Worm (Caenorhabditis elegans) whole organism, L4 larva: ENCODE measurements around the gene ZK180.5.
A peak's percentile ranks its signal among the peaks of the same experiment; 100 is the strongest.

ENCODE experiments used
- F26F4.8 ChIP-seq: fragments of 200-800 bp; sonication (Bioruptor generic); conservative IDR thresholded peaks from 2 replicates; pipeline ENCODE4 v1.3.6; 2022; ENCODE audit warnings: missing genetic modification characterization, missing compliant biosample characterization
- F44E2.7 ChIP-seq: fragments of 200-800 bp; sonication (Bioruptor generic); IDR thresholded peaks from 2 replicates; pipeline ENCODE4 v2.1.2; 2022; ENCODE audit warnings: missing genetic modification characterization, missing compliant biosample characterization
- R02D3.7 ChIP-seq: fragments of 150-350 bp; sonication (generic microtip); optimal IDR thresholded peaks from 3 replicates; lab custom pipeline; 2014; ENCODE audit warnings: missing biosample characterization, missing genetic modification characterization
- T20F7.1 ChIP-seq: fragments of 200-800 bp; sonication (Bioruptor generic); optimal IDR thresholded peaks from 2 replicates; lab custom pipeline; 2018; ENCODE audit warnings: mild to moderate bottlenecking, missing genetic modification characterization, missing compliant biosample characterization
- Y105C5A.15 ChIP-seq: fragments of 200-800 bp; sonication (Bioruptor generic); IDR thresholded peaks from 2 replicates; pipeline ENCODE4 v1.3.6; 2022; ENCODE audit warnings: missing genetic modification characterization, missing compliant biosample characterization
- Y75B8A.6 ChIP-seq: fragments of 200-800 bp; sonication (Bioruptor generic); IDR thresholded peaks from 2 replicates; pipeline ENCODE4 v1.3.6; 2022; ENCODE audit warnings: missing genetic modification reagents, missing genetic modification characterization, missing compliant biosample characterization
- ZK337.2 ChIP-seq: fragments of 200-800 bp; sonication (Bioruptor generic); IDR thresholded peaks from 2 replicates; pipeline ENCODE4 v1.3.6; 2022; ENCODE audit warnings: missing genetic modification reagents, missing genetic modification characterization, missing compliant biosample characterization
- ZK546.5 ChIP-seq, 2 experiments: sonication (generic microtip); optimal IDR thresholded peaks; 2 replicates each; lab custom pipeline; 2017; ENCODE audit warnings: missing biosample characterization in 2 of 2, missing genetic modification characterization in 2 of 2
- aha-1 ChIP-seq: fragments of 150-350 bp; peaks from one replicate; lab custom pipeline; 2014; ENCODE audit warnings: missing biosample characterization, missing genetic modification characterization
- ama-1 ChIP-seq: fragments of 150-350 bp; optimal IDR thresholded peaks from 2 replicates; lab custom pipeline; 2014; ENCODE audit warnings: inconsistent platforms, mixed read lengths
- ceh-20 ChIP-seq: fragments of 200-800 bp; sonication (Bioruptor generic); IDR thresholded peaks from 2 replicates; pipeline ENCODE4 v1.3.6; 2022; ENCODE audit warnings: missing genetic modification reagents, missing genetic modification characterization, missing compliant biosample characterization
- ceh-62 ChIP-seq: sonication (generic microtip); optimal IDR thresholded peaks from 2 replicates; lab custom pipeline; 2017; ENCODE audit warnings: missing biosample characterization, missing genetic modification characterization
- ceh-82 ChIP-seq: sonication (generic microtip); optimal IDR thresholded peaks from 2 replicates; lab custom pipeline; 2017; ENCODE audit warnings: missing biosample characterization, missing genetic modification characterization
- ces-1 ChIP-seq: fragments of 150-350 bp; sonication (generic microtip); optimal IDR thresholded peaks from 4 replicates; lab custom pipeline; 2014; ENCODE audit warnings: missing biosample characterization, missing genetic modification reagents, missing genetic modification characterization
- daf-16 ChIP-seq, 3 experiments: sonication (generic microtip); optimal IDR thresholded peaks; 2 replicates each; lab custom pipeline; 2016 to 2017; ENCODE audit warnings: missing genetic modification characterization in 3 of 3, missing genetic modification reagents in 3 of 3, mild to moderate bottlenecking in 2 of 3, missing compliant biosample characterization in 2 of 3, missing biosample characterization in 1 of 3, moderate library complexity in 1 of 3
- dmd-6 ChIP-seq: fragments of 200-800 bp; sonication (Bioruptor generic); IDR thresholded peaks from 2 replicates; pipeline ENCODE4 v1.3.6; 2022; ENCODE audit warnings: missing genetic modification reagents, missing genetic modification characterization, missing compliant biosample characterization
- dpl-1 ChIP-seq: fragments of 150-350 bp; optimal IDR thresholded peaks from 2 replicates; lab custom pipeline; 2014; ENCODE audit warnings: missing biosample characterization, missing genetic modification reagents, missing genetic modification characterization
- duxl-1 ChIP-seq: sonication (generic microtip); optimal IDR thresholded peaks from 2 replicates; lab custom pipeline; 2016; ENCODE audit warnings: mild to moderate bottlenecking, missing genetic modification characterization, moderate library complexity, missing compliant biosample characterization; ENCODE audit not compliant: poor library complexity
- dve-1 ChIP-seq: sonication (generic microtip); optimal IDR thresholded peaks from 2 replicates; lab custom pipeline; 2017; ENCODE audit warnings: antibody characterized with exemption, mild to moderate bottlenecking, missing genetic modification characterization, missing compliant biosample characterization; ENCODE audit not compliant: insufficient read depth
- gei-8 ChIP-seq: fragments of 200-800 bp; sonication (Bioruptor generic); optimal IDR thresholded peaks from 2 replicates; lab custom pipeline; 2018; ENCODE audit warnings: mild to moderate bottlenecking, missing genetic modification characterization, missing compliant biosample characterization
- hif-1 ChIP-seq, 2 experiments: sonication (generic microtip); optimal IDR thresholded peaks; 2 replicates each; lab custom pipeline; 2016 to 2017; ENCODE audit warnings: missing compliant biosample characterization in 2 of 2, missing genetic modification characterization in 2 of 2, missing genetic modification reagents in 2 of 2, missing genotype in 2 of 2, mild to moderate bottlenecking in 1 of 2
- hlh-11 ChIP-seq: fragments of 200-800 bp; sonication (Bioruptor generic); optimal IDR thresholded peaks from 2 replicates; lab custom pipeline; 2018; ENCODE audit warnings: mild to moderate bottlenecking, missing genetic modification characterization, missing compliant biosample characterization
- hlh-30 ChIP-seq: sonication (generic microtip); optimal IDR thresholded peaks from 2 replicates; lab custom pipeline; 2017; ENCODE audit warnings: antibody characterized with exemption, mild to moderate bottlenecking, missing genetic modification characterization, missing compliant biosample characterization; ENCODE audit not compliant: insufficient read depth
- jun-1 ChIP-seq: fragments of 150-350 bp; optimal IDR thresholded peaks from 2 replicates; lab custom pipeline; 2014; ENCODE audit warnings: missing biosample characterization, missing genetic modification reagents, missing genetic modification characterization
- lin-1 ChIP-seq: fragments of 200-800 bp; sonication (Bioruptor generic); IDR thresholded peaks from 2 replicates; pipeline ENCODE4 v1.3.6; 2022; ENCODE audit warnings: missing genetic modification reagents, missing genetic modification characterization, missing compliant biosample characterization
- lin-38 ChIP-seq: fragments of 200-800 bp; sonication (Bioruptor generic); IDR thresholded peaks from 2 replicates; pipeline ENCODE4 v1.3.6; 2022; ENCODE audit warnings: missing genetic modification reagents, missing genetic modification characterization, missing compliant biosample characterization
- lir-3 ChIP-seq: sonication (generic microtip); optimal IDR thresholded peaks from 2 replicates; lab custom pipeline; 2016; ENCODE audit warnings: mild to moderate bottlenecking, missing genetic modification characterization, missing compliant biosample characterization
- madf-5 ChIP-seq, 2 experiments: fragments of 200-800 bp; sonication (Bioruptor generic); IDR thresholded peaks; 2 replicates each; pipeline ENCODE4 v1.3.6; 2022; ENCODE audit warnings: missing compliant biosample characterization in 2 of 2, missing genetic modification characterization in 2 of 2
- mdt-29 ChIP-seq: fragments of 200-800 bp; sonication (Bioruptor generic); IDR thresholded peaks from 2 replicates; pipeline ENCODE4 v1.3.6; 2022; ENCODE audit warnings: missing genetic modification reagents, missing genetic modification characterization, missing compliant biosample characterization
- mep-1 ChIP-seq: fragments of 150-350 bp; sonication (generic microtip); optimal IDR thresholded peaks from 3 replicates; lab custom pipeline; 2014; ENCODE audit warnings: missing biosample characterization, missing genetic modification characterization
- mxl-3 ChIP-seq: fragments of 200-800 bp; sonication (Bioruptor generic); optimal IDR thresholded peaks from 2 replicates; lab custom pipeline; 2018; ENCODE audit warnings: mild to moderate bottlenecking, missing genetic modification characterization, missing compliant biosample characterization
- nhr-10 ChIP-seq: fragments of 150-350 bp; optimal IDR thresholded peaks from 2 replicates; lab custom pipeline; 2014; ENCODE audit warnings: missing biosample characterization, missing genetic modification characterization
- nhr-11 ChIP-seq: fragments of 150-350 bp; optimal IDR thresholded peaks from 2 replicates; lab custom pipeline; 2014; ENCODE audit warnings: missing biosample characterization, missing genetic modification characterization
- nhr-111 ChIP-seq: fragments of 200-800 bp; sonication (Bioruptor generic); optimal IDR thresholded peaks from 2 replicates; lab custom pipeline; 2018; ENCODE audit warnings: mild to moderate bottlenecking, missing genetic modification characterization, missing compliant biosample characterization
- nhr-28 ChIP-seq: fragments of 150-350 bp; optimal IDR thresholded peaks from 2 replicates; lab custom pipeline; 2014; ENCODE audit warnings: missing biosample characterization, missing genetic modification characterization
- nhr-41 ChIP-seq: fragments of 200-800 bp; sonication (Bioruptor generic); IDR thresholded peaks from 2 replicates; pipeline ENCODE4 v1.3.6; 2022; ENCODE audit warnings: missing genetic modification reagents, missing genetic modification characterization, missing compliant biosample characterization
- nhr-48 ChIP-seq: sonication (generic microtip); optimal IDR thresholded peaks from 2 replicates; lab custom pipeline; 2016; ENCODE audit warnings: mild to moderate bottlenecking, missing genetic modification characterization, missing compliant biosample characterization
- rbr-2 ChIP-seq: sonication (generic microtip); optimal IDR thresholded peaks from 2 replicates; lab custom pipeline; 2016; ENCODE audit warnings: missing genotype, missing genetic modification characterization, missing compliant biosample characterization
- snpc-1.2 ChIP-seq: fragments of 200-800 bp; sonication (Bioruptor generic); IDR thresholded peaks from 2 replicates; pipeline ENCODE4 v1.3.6; 2022; ENCODE audit warnings: missing genetic modification reagents, missing genetic modification characterization, missing compliant biosample characterization
- spr-1 ChIP-seq: sonication (generic microtip); optimal IDR thresholded peaks from 2 replicates; lab custom pipeline; 2016; ENCODE audit warnings: mild to moderate bottlenecking, missing genetic modification characterization, missing compliant biosample characterization
- spr-3 ChIP-seq: fragments of 200-800 bp; sonication (Bioruptor generic); optimal IDR thresholded peaks from 2 replicates; lab custom pipeline; 2018; ENCODE audit warnings: mild to moderate bottlenecking, missing genetic modification characterization, missing compliant biosample characterization
- unc-130 ChIP-seq: sonication (generic microtip); optimal IDR thresholded peaks from 2 replicates; lab custom pipeline; 2016; ENCODE audit warnings: missing genetic modification reagents, missing genetic modification characterization, missing compliant biosample characterization
- unc-62 ChIP-seq, 3 experiments: fragments of 150-350 bp in 1 of 3; sonication (generic microtip); optimal IDR thresholded peaks in 2 of 3; peaks in 1 of 3; 1 replicate in 1 of 3; 2 replicates in 2 of 3; lab custom pipeline; 2014 to 2017; ENCODE audit warnings: missing biosample characterization in 3 of 3, missing genetic modification characterization in 3 of 3, missing genetic modification reagents in 3 of 3, missing genotype in 1 of 3
- zag-1 ChIP-seq: fragments of 150-350 bp; optimal IDR thresholded peaks from 2 replicates; lab custom pipeline; 2014; ENCODE audit warnings: missing biosample characterization, missing genetic modification characterization
- zfp-2 ChIP-seq: sonication (generic microtip); optimal IDR thresholded peaks from 2 replicates; lab custom pipeline; 2016; ENCODE audit warnings: mild to moderate bottlenecking, missing genetic modification characterization, missing compliant biosample characterization
- zfp-3 ChIP-seq: fragments of 200-800 bp; sonication (Bioruptor generic); conservative IDR thresholded peaks from 2 replicates; pipeline ENCODE4 v1.3.6; 2022; ENCODE audit warnings: missing genetic modification reagents, missing genetic modification characterization, missing compliant biosample characterization
- ztf-7 ChIP-seq: fragments of 150-350 bp; optimal IDR thresholded peaks from 2 replicates; lab custom pipeline; 2014; ENCODE audit warnings: missing biosample characterization, missing genetic modification characterization

The ZK180.5 gene

ce11 chrIV:4480027-4480426, 36.9 kb downstream of the ZK180.5 start, which contains the start of gene M01H9.10:
TSS of gene M01H9.10 (minus strand) at chrIV:4480127.
- TF ChIP-seq spr-1 (tag; lab: Kevin White, UChicago), result no peak

ce11 chrIV:4478612-4479011, 38.4 kb downstream of the ZK180.5 start:
- no peak for TF ChIP-seq F26F4.8 (GFP tag; lab: Robert Waterston, UW)
- TF ChIP-seq nhr-41 (GFP tag; lab: Robert Waterston, UW), result no peak
- peak; percentile 12 for TF ChIP-seq hlh-11 (tag; lab: Kevin White, UChicago)
- no peak for TF ChIP-seq daf-16 (GFP tag; optimal IDR thresholded peaks at IDR 0.05; lab: Kevin White, UChicago)
- peak; percentile 29 for TF ChIP-seq daf-16 (tag; optimal IDR thresholded peaks at IDR 0.05; lab: Kevin White, UChicago)
- no peak for TF ChIP-seq nhr-111
- TF ChIP-seq lin-1 (GFP tag; lab: Robert Waterston, UW), result no peak
- TF ChIP-seq hif-1 (tag; optimal IDR thresholded peaks at IDR 0.05; lab: Kevin White, UChicago), result peak in 1 of 2 experiments; percentile 89
- TF ChIP-seq madf-5 (GFP tag; IDR thresholded peaks at IDR 0.05; lab: Robert Waterston, UW), result no peak
- no peak for TF ChIP-seq lir-3
- TF ChIP-seq zfp-3 (GFP tag; lab: Robert Waterston, UW), result no peak
- TF ChIP-seq mxl-3 (GFP tag; lab: Kevin White, UChicago), result no peak
- no peak for TF ChIP-seq Y105C5A.15
- TF ChIP-seq duxl-1, result no peak
- TF ChIP-seq dve-1 (tag; lab: Kevin White, UChicago), result peak; percentile 36
- TF ChIP-seq R02D3.7 (tag; lab: Kevin White, UChicago), result no peak
- TF ChIP-seq zfp-2 (tag; lab: Kevin White, UChicago), result no peak
- TF ChIP-seq dmd-6, result peak; percentile 47
- TF ChIP-seq ZK337.2 (GFP tag; lab: Robert Waterston, UW), result no peak
- no peak for TF ChIP-seq T20F7.1 (GFP tag; lab: Kevin White, UChicago)
- TF ChIP-seq ztf-7 (tag; lab: Kevin White, UChicago), result no peak
- peak; percentile 47 for TF ChIP-seq nhr-48

- TF ChIP-seq ceh-20 (GFP tag; lab: Robert Waterston, UW), result peak; percentile 70
- TF ChIP-seq lin-38 (GFP tag; lab: Robert Waterston, UW), result no peak
- no peak for TF ChIP-seq jun-1
- no peak for TF ChIP-seq snpc-1.2 (GFP tag; lab: Robert Waterston, UW)
- peak; percentile 86 for TF ChIP-seq ama-1
- TF ChIP-seq mep-1, result peak; percentile 66
- TF ChIP-seq unc-130 (GFP tag; lab: Kevin White, UChicago), result no peak
- no peak for TF ChIP-seq ces-1 (GFP tag; lab: Kevin White, UChicago)
- no peak for TF ChIP-seq F44E2.7 (GFP tag; lab: Robert Waterston, UW)
- peak; percentile 11 for TF ChIP-seq dpl-1 (GFP tag; lab: Kevin White, UChicago)
- no peak for TF ChIP-seq ceh-62
- TF ChIP-seq Y75B8A.6 (GFP tag; lab: Robert Waterston, UW), result no peak
- peak; percentile 95 for TF ChIP-seq aha-1
- peak; percentile 74 for TF ChIP-seq dve-1 (tag; lab: Kevin White, UChicago)
- no peak for TF ChIP-seq spr-3
- no peak for TF ChIP-seq F26F4.8 (GFP tag; lab: Robert Waterston, UW)
- TF ChIP-seq rbr-2 (tag; lab: Kevin White, UChicago), result no peak
- peak in 1 of 2 experiments; percentile 87 for TF ChIP-seq unc-62 (GFP tag; optimal IDR thresholded peaks at IDR 0.05 in 1 of 2; lab: Kevin White, UChicago)
- no peak for TF ChIP-seq unc-62 (tag; optimal IDR thresholded peaks at IDR 0.05; lab: Kevin White, UChicago)
- no peak for TF ChIP-seq ceh-82 (tag; lab: Kevin White, UChicago)
- no peak for TF ChIP-seq gei-8 (GFP tag; lab: Kevin White, UChicago)
- TF ChIP-seq zag-1 (tag; lab: Kevin White, UChicago), result no peak
- no peak for TF ChIP-seq ZK546.5 (tag; optimal IDR thresholded peaks at IDR 0.05; lab: Kevin White, UChicago)
- peak; percentile 87 for TF ChIP-seq hlh-11 (tag; lab: Kevin White, UChicago)
- no peak for TF ChIP-seq nhr-10
- TF ChIP-seq hlh-30 (tag; lab: Kevin White, UChicago), result peak; percentile 95
- TF ChIP-seq nhr-28, result peak; percentile 74
- peak; percentile 61 for TF ChIP-seq nhr-11 (tag; lab: Kevin White, UChicago)
- TF ChIP-seq mdt-29, result peak; percentile 49; the same call in 1 of the 2 replicates
- TF ChIP-seq T20F7.1 (GFP tag; lab: Kevin White, UChicago), result peak; percentile 26
These were observed 39.9 kb downstream of the ZK180.5 start, which contains the start of gene M01H9.3 for ce11 chrIV:4477009-4477471. TSS of gene M01H9.3 (minus strand) at chrIV:4477059.
